Fruit fly (Drosophila melanogaster) whole organism, pupa: ENCODE measurements around the gene RpS9.

Experiments used
- CG10348 ChIP-seq: fragments of 200-800 bp; sonication (Bioruptor generic); IDR thresholded peaks from 2 replicates; pipeline ENCODE4 v1.3.6; 2022; ENCODE audit warnings: missing biosample characterization, missing genetic modification characterization
- CG12605 ChIP-seq: fragments of 200-800 bp; sonication (Bioruptor generic); IDR thresholded peaks from 2 replicates; pipeline ENCODE4 v1.3.6; 2022; ENCODE audit warnings: missing biosample characterization, missing genetic modification characterization
- CG32121 ChIP-seq: fragments of 200-800 bp; sonication (Bioruptor generic); IDR thresholded peaks from 2 replicates; pipeline ENCODE4 v1.3.6; 2022; ENCODE audit warnings: missing biosample characterization, missing genetic modification characterization
- CG8301 ChIP-seq: fragments of 200-800 bp; sonication (Bioruptor generic); optimal IDR thresholded peaks from 2 replicates; lab custom pipeline; 2018; ENCODE audit warnings: missing biosample characterization, mild to moderate bottlenecking, missing genetic modification characterization
- EcR ChIP-seq: fragments of 200-800 bp; sonication (Bioruptor generic); optimal IDR thresholded peaks from 3 replicates; lab custom pipeline; 2019; ENCODE audit warnings: missing biosample characterization, missing genetic modification characterization, mild to moderate bottlenecking, moderate library complexity, missing genetic modification reagents

DNA sequence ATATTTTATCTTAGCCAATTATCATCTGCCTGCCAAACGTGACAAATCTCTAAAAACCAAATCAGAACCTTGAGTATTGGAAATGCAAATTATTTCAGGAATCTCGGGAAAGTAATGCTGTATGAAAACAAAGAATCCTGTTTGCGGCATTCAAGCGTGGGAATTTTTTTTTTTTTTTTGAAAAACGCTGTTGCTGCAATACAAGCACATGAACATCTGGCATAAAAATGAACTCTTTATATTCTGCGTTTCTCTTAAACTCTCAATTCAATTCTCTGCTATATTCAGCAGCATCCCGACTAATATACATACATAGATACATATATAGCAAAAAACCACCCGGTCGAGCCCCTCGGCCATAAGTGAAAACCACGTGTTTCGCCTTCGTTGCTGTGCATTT lies 10.0 kb downstream of the RpS9 start:
- TF ChIP-seq CG12605 (GFP tag; lab: Robert Waterston, UW) (no peak), CG32121 (GFP tag; lab: Robert Waterston, UW) (no peak), EcR (GFP tag; lab: Kevin White, UChicago) (no peak), CG10348 (no peak), CG8301 (no peak)
